Worm (Caenorhabditis elegans) whole organism, young adult: ENCODE data around the gene W07B8.4.

Experiments used
- B0035.1 ChIP-seq: sonication (generic microtip); optimal IDR thresholded peaks from 2 replicates; lab custom pipeline; 2016; ENCODE audit warnings: missing genetic modification characterization, mild to moderate bottlenecking, missing compliant biosample characterization, missing genotype, missing genetic modification reagents
- C17E4.6 ChIP-seq: fragments of 200-800 bp; sonication (Bioruptor generic); IDR thresholded peaks from 2 replicates; pipeline ENCODE4 v1.3.6; 2022; ENCODE audit warnings: missing genetic modification reagents, missing genetic modification characterization, missing compliant biosample characterization
- F22D6.2 ChIP-seq: sonication (generic microtip); optimal IDR thresholded peaks from 2 replicates; lab custom pipeline; 2016; ENCODE audit warnings: mild to moderate bottlenecking, missing genetic modification characterization, missing compliant biosample characterization
- F33H1.4 ChIP-seq: fragments of 200-800 bp; sonication (Bioruptor generic); IDR thresholded peaks from 2 replicates; pipeline ENCODE4 v1.3.6; 2022; ENCODE audit warnings: missing genetic modification reagents, missing genetic modification characterization, missing compliant biosample characterization
- F37B4.10 ChIP-seq: fragments of 200-800 bp; sonication (Bioruptor generic); IDR thresholded peaks from 2 replicates; pipeline ENCODE4 v1.3.6; 2022; ENCODE audit warnings: missing genetic modification characterization, missing compliant biosample characterization
- F39B2.1 ChIP-seq: fragments of 200-800 bp; sonication (Bioruptor generic); IDR thresholded peaks from 2 replicates; pipeline ENCODE4 v1.3.6; 2022; ENCODE audit warnings: missing genetic modification reagents, missing genetic modification characterization, missing compliant biosample characterization
- F55B11.4 ChIP-seq: sonication (generic microtip); optimal IDR thresholded peaks from 2 replicates; lab custom pipeline; 2016; ENCODE audit warnings: missing compliant biosample characterization, missing genetic modification characterization, borderline replicate concordance; ENCODE audit not compliant: insufficient read depth
- K11D2.4 ChIP-seq: fragments of 200-800 bp; sonication (Bioruptor generic); IDR thresholded peaks from 2 replicates; pipeline ENCODE4 v1.3.6; 2022; ENCODE audit warnings: missing genetic modification reagents, missing genetic modification characterization, missing compliant biosample characterization
- T26A5.8 ChIP-seq: sonication (generic microtip); optimal IDR thresholded peaks from 2 replicates; lab custom pipeline; 2016; ENCODE audit warnings: missing genetic modification characterization, missing compliant biosample characterization
- Y53F4B.3 ChIP-seq: fragments of 200-800 bp; sonication (Bioruptor generic); IDR thresholded peaks from 2 replicates; pipeline ENCODE4 v1.3.6; 2022; ENCODE audit warnings: missing genetic modification reagents, missing genetic modification characterization, missing compliant biosample characterization
- Y56A3A.18 ChIP-seq: fragments of 200-800 bp; sonication (Bioruptor generic); IDR thresholded peaks from 2 replicates; pipeline ENCODE4 v1.3.6; 2022; ENCODE audit warnings: missing genetic modification reagents, missing genetic modification characterization, missing compliant biosample characterization
- Y67H2A.10 ChIP-seq: fragments of 200-800 bp; sonication (Bioruptor generic); conservative IDR thresholded peaks from 2 replicates; pipeline ENCODE4 v1.3.6; 2022; ENCODE audit warnings: missing genetic modification reagents, missing genetic modification characterization, missing compliant biosample characterization
- Y79H2A.3 ChIP-seq: fragments of 200-800 bp; sonication (Bioruptor generic); conservative IDR thresholded peaks from 2 replicates; pipeline ENCODE4 v1.3.6; 2022; ENCODE audit warnings: missing genetic modification reagents, missing genetic modification characterization, missing compliant biosample characterization
- ama-1 ChIP-seq, 3 experiments: fragments of 150-350 bp in 1 of 3; sonication (generic microtip) in 2 of 3; optimal IDR thresholded peaks; 2 replicates each; lab custom pipeline; 2014 to 2018; ENCODE audit warnings: missing biosample characterization in 2 of 3, missing genetic modification characterization in 2 of 3, missing genetic modification reagents in 2 of 3
- atf-7 ChIP-seq: sonication (generic microtip); optimal IDR thresholded peaks from 2 replicates; lab custom pipeline; 2017; ENCODE audit warnings: mild to moderate bottlenecking, missing genetic modification characterization, missing compliant biosample characterization
- attf-3 ChIP-seq: fragments of 200-800 bp; sonication (Bioruptor generic); conservative IDR thresholded peaks from 2 replicates; pipeline ENCODE4 v1.3.6; 2022; ENCODE audit warnings: missing genetic modification reagents, missing genetic modification characterization, missing compliant biosample characterization
- attf-5 ChIP-seq: fragments of 200-800 bp; sonication (Bioruptor generic); optimal IDR thresholded peaks from 2 replicates; lab custom pipeline; 2018; ENCODE audit warnings: mild to moderate bottlenecking, missing genetic modification characterization, missing compliant biosample characterization
- bed-1 ChIP-seq: fragments of 200-800 bp; sonication (Bioruptor generic); IDR thresholded peaks from 2 replicates; pipeline ENCODE4 v1.3.6; 2022; ENCODE audit warnings: missing genetic modification reagents, missing genetic modification characterization, missing compliant biosample characterization
- ceh-100 ChIP-seq: fragments of 200-800 bp; sonication (Bioruptor generic); IDR thresholded peaks from 2 replicates; pipeline ENCODE4 v1.3.6; 2022; ENCODE audit warnings: missing genetic modification reagents, missing genetic modification characterization, missing compliant biosample characterization
- ceh-40 ChIP-seq: fragments of 200-800 bp; sonication (Bioruptor generic); IDR thresholded peaks from 2 replicates; pipeline ENCODE4 v1.3.6; 2022; ENCODE audit warnings: missing genetic modification characterization, missing compliant biosample characterization
- ceh-58 ChIP-seq: fragments of 200-800 bp; sonication (Bioruptor generic); IDR thresholded peaks from 2 replicates; pipeline ENCODE4 v1.3.6; 2022; ENCODE audit warnings: missing genetic modification characterization, missing compliant biosample characterization
- ceh-79 ChIP-seq: sonication (generic microtip); optimal IDR thresholded peaks from 2 replicates; lab custom pipeline; 2017; ENCODE audit warnings: mild to moderate bottlenecking, missing genetic modification characterization, missing compliant biosample characterization
- die-1 ChIP-seq: sonication (generic microtip); optimal IDR thresholded peaks from 2 replicates; lab custom pipeline; 2016; ENCODE audit warnings: missing genotype, mild to moderate bottlenecking, missing genetic modification characterization, missing compliant biosample characterization
- dpff-1 ChIP-seq: sonication (generic microtip); optimal IDR thresholded peaks from 2 replicates; lab custom pipeline; 2017; ENCODE audit warnings: mild to moderate bottlenecking, missing genetic modification characterization, missing compliant biosample characterization
- dpl-1 ChIP-seq: fragments of 150-350 bp; optimal IDR thresholded peaks from 2 replicates; lab custom pipeline; 2014; ENCODE audit warnings: missing biosample characterization, missing genetic modification reagents, missing genetic modification characterization
- egl-18 ChIP-seq: fragments of 200-800 bp; sonication (Bioruptor generic); IDR thresholded peaks from 2 replicates; pipeline ENCODE4 v1.3.6; 2022; ENCODE audit warnings: missing genetic modification reagents, missing genetic modification characterization, missing compliant biosample characterization
- egl-44 ChIP-seq: fragments of 200-800 bp; sonication (Bioruptor generic); IDR thresholded peaks from 2 replicates; pipeline ENCODE4 v1.3.6; 2022; ENCODE audit warnings: missing genetic modification reagents, missing genetic modification characterization, missing compliant biosample characterization
- hlh-26 ChIP-seq: fragments of 200-800 bp; sonication (Bioruptor generic); conservative IDR thresholded peaks from 2 replicates; pipeline ENCODE4 v1.3.6; 2022; ENCODE audit warnings: missing genetic modification reagents, missing genetic modification characterization, missing compliant biosample characterization
- hmg-1.2 ChIP-seq: fragments of 200-800 bp; sonication (Bioruptor generic); IDR thresholded peaks from 2 replicates; pipeline ENCODE4 v1.3.6; 2022; ENCODE audit warnings: missing genetic modification reagents, missing genetic modification characterization, missing compliant biosample characterization
- hmg-20 ChIP-seq: fragments of 200-800 bp; sonication (Bioruptor generic); IDR thresholded peaks from 2 replicates; pipeline ENCODE4 v1.3.6; 2022; ENCODE audit warnings: missing genetic modification reagents, missing genetic modification characterization, missing compliant biosample characterization
- lin-35 ChIP-seq, 3 experiments: fragments of 150-350 bp in 2 of 3; sonication (generic microtip) in 1 of 3; optimal IDR thresholded peaks; 2 replicates each; lab custom pipeline; 2014 to 2018; ENCODE audit warnings: missing biosample characterization in 3 of 3, missing genetic modification characterization in 3 of 3, missing genetic modification reagents in 3 of 3
- lin-40 ChIP-seq: sonication (generic microtip); optimal IDR thresholded peaks from 2 replicates; lab custom pipeline; 2016; ENCODE audit warnings: missing genetic modification characterization, mild to moderate bottlenecking, missing compliant biosample characterization, missing genotype, missing genetic modification reagents
- lir-1 ChIP-seq: fragments of 200-800 bp; sonication (Bioruptor generic); conservative IDR thresholded peaks from 2 replicates; pipeline ENCODE4 v1.3.6; 2022; ENCODE audit warnings: missing genetic modification reagents, missing genetic modification characterization, missing compliant biosample characterization
- lsy-27 ChIP-seq: sonication (generic microtip); optimal IDR thresholded peaks from 2 replicates; lab custom pipeline; 2017; ENCODE audit warnings: missing genetic modification characterization, mild to moderate bottlenecking, missing compliant biosample characterization, antibody characterized with exemption, missing genotype, borderline replicate concordance; ENCODE audit not compliant: insufficient read depth
- madf-10 ChIP-seq: sonication (generic microtip); optimal IDR thresholded peaks from 2 replicates; lab custom pipeline; 2016; ENCODE audit warnings: mild to moderate bottlenecking, missing genetic modification characterization, missing compliant biosample characterization
- madf-3 ChIP-seq: fragments of 200-800 bp; sonication (Bioruptor generic); IDR thresholded peaks from 2 replicates; pipeline ENCODE4 v1.3.6; 2022; ENCODE audit warnings: missing genetic modification reagents, missing genetic modification characterization, missing compliant biosample characterization
- mel-28 ChIP-seq: sonication (generic microtip); optimal IDR thresholded peaks from 2 replicates; lab custom pipeline; 2016; ENCODE audit warnings: borderline replicate concordance, mild to moderate bottlenecking, missing genetic modification characterization, missing compliant biosample characterization
- nfya-2 ChIP-seq: fragments of 200-800 bp; sonication (Bioruptor generic); IDR thresholded peaks from 2 replicates; pipeline ENCODE4 v1.3.6; 2022; ENCODE audit warnings: missing genetic modification reagents, missing genetic modification characterization, missing compliant biosample characterization
- nhr-179 ChIP-seq: sonication (generic microtip); optimal IDR thresholded peaks from 2 replicates; lab custom pipeline; 2016; ENCODE audit warnings: mild to moderate bottlenecking, missing genetic modification characterization, missing compliant biosample characterization
- nhr-80 ChIP-seq: sonication (generic microtip); optimal IDR thresholded peaks from 2 replicates; lab custom pipeline; 2016; ENCODE audit warnings: missing genetic modification characterization, missing compliant biosample characterization
- nhr-90 ChIP-seq: sonication (generic microtip); optimal IDR thresholded peaks from 2 replicates; lab custom pipeline; 2016; ENCODE audit warnings: missing genotype, mild to moderate bottlenecking, missing genetic modification characterization, missing compliant biosample characterization
- rcor-1 ChIP-seq: fragments of 200-800 bp; sonication (Bioruptor generic); IDR thresholded peaks from 2 replicates; pipeline ENCODE4 v1.3.6; 2022; ENCODE audit warnings: missing genetic modification reagents, missing genetic modification characterization, missing compliant biosample characterization
- sdz-38 ChIP-seq: sonication (generic microtip); optimal IDR thresholded peaks from 2 replicates; lab custom pipeline; 2016; ENCODE audit warnings: missing genotype, missing genetic modification characterization, missing compliant biosample characterization
- somi-1 ChIP-seq: fragments of 200-800 bp; sonication (Bioruptor generic); optimal IDR thresholded peaks from 2 replicates; lab custom pipeline; 2018; ENCODE audit warnings: mild to moderate bottlenecking, missing genetic modification characterization, missing compliant biosample characterization
- zfh-2 ChIP-seq: fragments of 200-800 bp; sonication (Bioruptor generic); conservative IDR thresholded peaks from 2 replicates; pipeline ENCODE4 v1.3.6; 2022; ENCODE audit warnings: missing genetic modification reagents, missing genetic modification characterization, missing compliant biosample characterization
- zim-3 ChIP-seq: sonication (generic microtip); optimal IDR thresholded peaks from 2 replicates; lab custom pipeline; 2017; ENCODE audit warnings: mild to moderate bottlenecking, missing genetic modification characterization, moderate library complexity, missing compliant biosample characterization
- ztf-22 ChIP-seq: fragments of 200-800 bp; sonication (Bioruptor generic); optimal IDR thresholded peaks from 2 replicates; lab custom pipeline; 2018; ENCODE audit warnings: mild to moderate bottlenecking, missing genetic modification characterization, moderate library complexity, missing compliant biosample characterization
- ztf-26 ChIP-seq: sonication (generic microtip); optimal IDR thresholded peaks from 2 replicates; lab custom pipeline; 2017; ENCODE audit warnings: missing genetic modification characterization, missing compliant biosample characterization
- ztf-28 ChIP-seq: fragments of 200-800 bp; sonication (Bioruptor generic); IDR thresholded peaks from 2 replicates; pipeline ENCODE4 v1.3.6; 2022; ENCODE audit warnings: missing genetic modification reagents, missing genetic modification characterization, missing compliant biosample characterization
- ztf-6 ChIP-seq: fragments of 200-800 bp; sonication (Bioruptor generic); IDR thresholded peaks from 2 replicates; pipeline ENCODE4 v1.3.6; 2022; ENCODE audit warnings: missing genetic modification reagents, missing genetic modification characterization, missing compliant biosample characterization

Gene W07B8.4

ce11 chrV:1157443-1157842 lies 25.7 kb upstream of the W07B8.4 start (continued):
- TF ChIP-seq lsy-27 (tag; lab: Kevin White, UChicago): no peak
- no peak for TF ChIP-seq nhr-90 (tag; lab: Kevin White, UChicago)
- no peak for TF ChIP-seq hlh-26 (GFP tag; lab: Robert Waterston, UW)
- TF ChIP-seq zim-3: no peak
- TF ChIP-seq egl-18 (GFP tag; lab: Robert Waterston, UW): no peak
- no peak for TF ChIP-seq somi-1 (GFP tag; lab: Kevin White, UChicago)
- no peak for TF ChIP-seq nfya-2
- TF ChIP-seq ama-1 (optimal IDR thresholded peaks at IDR 0.05; lab: Kevin White, UChicago): no peak
- TF ChIP-seq ama-1 (GFP tag; optimal IDR thresholded peaks at IDR 0.05; lab: Kevin White, UChicago): no peak
- TF ChIP-seq lin-40 (tag; lab: Kevin White, UChicago): no peak
- TF ChIP-seq T26A5.8 (tag; lab: Kevin White, UChicago): no peak
- TF ChIP-seq hmg-1.2: no peak
- TF ChIP-seq B0035.1 (tag; lab: Kevin White, UChicago): no peak
- TF ChIP-seq ceh-79: no peak
- no peak for TF ChIP-seq nhr-80 (tag; lab: Kevin White, UChicago)
- no peak for TF ChIP-seq nhr-179 (tag; lab: Kevin White, UChicago)
- no peak for TF ChIP-seq Y79H2A.3
- TF ChIP-seq attf-3: no peak
- peak; percentile 34 for TF ChIP-seq atf-7 (tag; lab: Kevin White, UChicago)
- no peak for TF ChIP-seq ceh-40
- no peak for TF ChIP-seq dpff-1 (tag; lab: Kevin White, UChicago)
- no peak for TF ChIP-seq mel-28 (tag; lab: Kevin White, UChicago)
- TF ChIP-seq F22D6.2: no peak
- no peak for TF ChIP-seq die-1 (tag; lab: Kevin White, UChicago)
- no peak for TF ChIP-seq dpl-1 (GFP tag; lab: Kevin White, UChicago)
- TF ChIP-seq F37B4.10: no peak
- TF ChIP-seq ztf-26 (tag; lab: Kevin White, UChicago): no peak
- TF ChIP-seq Y53F4B.3: no peak
- no peak for TF ChIP-seq egl-44 (GFP tag; lab: Robert Waterston, UW)
- TF ChIP-seq zfh-2 (GFP tag; lab: Robert Waterston, UW): no peak
- TF ChIP-seq lir-1: no peak
- no peak for TF ChIP-seq sdz-38 (tag; lab: Kevin White, UChicago)
- no peak for TF ChIP-seq madf-10 (tag; lab: Kevin White, UChicago)
- no peak for TF ChIP-seq lin-35 (GFP tag; optimal IDR thresholded peaks at IDR 0.05; lab: Kevin White, UChicago)
- peak; percentile 6 for TF ChIP-seq attf-5 (GFP tag; lab: Kevin White, UChicago)
- 0 out of 2 replicates have a peak, but pooled peaks have one; percentile 26 for TF ChIP-seq madf-3 (GFP tag; lab: Robert Waterston, UW)
- no peak for TF ChIP-seq rcor-1 (GFP tag; lab: Robert Waterston, UW)
- TF ChIP-seq Y56A3A.18 (GFP tag; lab: Robert Waterston, UW): no peak
- no peak for TF ChIP-seq F55B11.4 (tag; lab: Kevin White, UChicago)
- no peak for TF ChIP-seq ceh-58 (GFP tag; lab: Robert Waterston, UW)
- TF ChIP-seq ztf-6: no peak
- TF ChIP-seq C17E4.6: no peak
- no peak for TF ChIP-seq Y67H2A.10 (GFP tag; lab: Robert Waterston, UW)
- no peak for TF ChIP-seq F33H1.4 (GFP tag; lab: Robert Waterston, UW)
- no peak for TF ChIP-seq ztf-22 (GFP tag; lab: Kevin White, UChicago)
- no peak for TF ChIP-seq ztf-28
- no peak for TF ChIP-seq bed-1 (GFP tag; lab: Robert Waterston, UW)
- no peak for TF ChIP-seq hmg-20 (GFP tag; lab: Robert Waterston, UW)
- TF ChIP-seq F39B2.1: 0 out of 2 replicates have a peak, but pooled peaks have one; percentile 20
- TF ChIP-seq K11D2.4 (GFP tag; lab: Robert Waterston, UW): no peak
- 0 out of 2 replicates have a peak, but pooled peaks have one; percentile 11 for TF ChIP-seq ceh-100
